Worm (Caenorhabditis elegans) whole organism, L1 larva: ENCODE data around the gene F47D12.7.

ENCODE experiments used
- ama-1 ChIP-seq: fragments of 150-350 bp; optimal IDR thresholded peaks from 2 replicates; lab custom pipeline; 2014
- blmp-1 ChIP-seq: fragments of 150-350 bp; optimal IDR thresholded peaks from 2 replicates; lab custom pipeline; 2014; ENCODE audit warnings: missing biosample characterization, missing genetic modification characterization
- ceh-90 ChIP-seq: sonication (generic microtip); optimal IDR thresholded peaks from 2 replicates; lab custom pipeline; 2016; ENCODE audit warnings: missing genetic modification characterization, missing compliant biosample characterization
- ces-1 ChIP-seq: fragments of 150-350 bp; optimal IDR thresholded peaks from 2 replicates; lab custom pipeline; 2014; ENCODE audit warnings: missing biosample characterization, missing genetic modification reagents, missing genetic modification characterization
- dpl-1 ChIP-seq, 3 experiments: fragments of 150-350 bp in 2 of 3; sonication (generic microtip) in 1 of 3; optimal IDR thresholded peaks; 2 replicates each; lab custom pipeline; 2014 to 2017; ENCODE audit warnings: missing biosample characterization in 3 of 3, missing genetic modification characterization in 3 of 3, missing genetic modification reagents in 3 of 3
- fkh-4 ChIP-seq: sonication (generic microtip); optimal IDR thresholded peaks from 2 replicates; lab custom pipeline; 2016; ENCODE audit warnings: missing compliant biosample characterization, missing genetic modification characterization, borderline replicate concordance
- lin-39 ChIP-seq: fragments of 150-350 bp; optimal IDR thresholded peaks from 2 replicates; lab custom pipeline; 2014; ENCODE audit warnings: missing biosample characterization, missing genetic modification reagents, missing genetic modification characterization
- skn-1 ChIP-seq: fragments of 150-350 bp; optimal IDR thresholded peaks from 2 replicates; lab custom pipeline; 2014; ENCODE audit warnings: missing biosample characterization, missing genetic modification characterization
- sox-4 ChIP-seq: sonication (generic microtip); optimal IDR thresholded peaks from 2 replicates; lab custom pipeline; 2016; ENCODE audit warnings: missing genetic modification characterization, missing compliant biosample characterization

DNA sequence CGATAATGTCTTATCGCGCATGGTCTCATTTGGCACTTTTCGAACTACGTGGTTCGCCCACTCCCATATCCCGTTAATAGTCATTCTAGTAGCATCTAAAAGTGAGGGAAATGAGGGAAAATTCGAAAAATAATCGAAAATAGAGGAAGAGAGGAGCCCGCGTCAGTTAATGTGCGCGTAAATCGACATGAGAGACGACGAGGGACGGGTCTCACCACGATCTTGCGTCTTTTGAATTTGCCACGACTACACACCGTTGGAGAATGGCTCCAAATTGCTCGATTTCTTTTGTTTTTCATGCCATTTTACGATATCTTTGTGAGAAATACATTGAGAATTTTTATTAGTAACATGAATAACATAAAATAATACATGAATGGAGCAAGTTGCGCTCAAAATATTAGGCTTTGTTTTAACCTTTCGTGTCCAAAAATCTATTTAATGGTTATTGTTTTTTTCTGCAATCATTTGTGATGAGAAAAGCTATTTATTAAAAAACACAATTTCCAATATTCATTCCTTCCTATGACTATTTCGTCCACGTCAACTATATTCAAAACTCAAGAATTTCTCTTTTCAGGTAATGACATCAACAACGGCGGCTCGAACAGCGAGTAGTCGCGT is 47.6 kb downstream of the F47D12.7 start, which contains the start of the genes gen-1 and stt-3:
- TF ChIP-seq fkh-4 (tag; lab: Kevin White, UChicago) (no peak), ama-1 (lab: Kevin White, UChicago) (no peak), skn-1 (no peak), ces-1 (GFP tag; lab: Kevin White, UChicago) (no peak), lin-39 (tag; lab: Kevin White, UChicago) (no peak), blmp-1 (tag; lab: Kevin White, UChicago) (no peak), dpl-1 (GFP tag; optimal IDR thresholded peaks at IDR 0.05; lab: Kevin White, UChicago) (peak in 2 of 3 experiments; percentile 42 to 56), sox-4 (tag; lab: Kevin White, UChicago) (no peak), ceh-90 (tag; lab: Kevin White, UChicago) (no peak)
